Worm (Caenorhabditis elegans): ENCODE results near the gene mdh-1.

DNA sequence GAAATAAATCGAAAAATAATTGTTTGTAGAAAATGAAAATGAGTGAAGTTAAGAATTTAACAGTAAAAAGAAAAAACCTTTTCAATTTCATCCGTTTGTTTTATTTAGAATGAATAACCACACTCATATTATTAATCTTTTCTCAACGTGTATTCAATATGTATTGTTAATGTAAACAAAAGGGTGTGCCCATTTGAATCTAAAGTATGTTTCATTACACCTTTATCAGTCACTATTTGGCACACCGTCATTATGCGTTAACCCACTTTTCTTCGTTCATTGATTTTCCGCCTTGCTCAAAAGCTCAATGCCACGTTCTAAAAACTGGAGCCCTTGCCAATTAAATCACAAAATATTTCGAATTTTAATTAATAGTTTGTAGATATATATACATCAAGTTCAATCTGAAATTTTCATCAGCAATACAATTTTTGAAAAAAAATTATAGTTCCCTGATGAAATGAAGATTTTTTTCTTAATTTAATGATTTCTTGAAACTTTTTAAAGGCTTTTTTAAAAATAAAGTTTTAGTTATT, 49.6 kb upstream of the mdh-1 start, which contains the start of gene K04A8.1:
- TF ChIP-seq ztf-29 (GFP tag; IDR thresholded peaks at IDR 0.05) (no peak), T22C8.4 (GFP tag; IDR thresholded peaks at IDR 0.05) (no peak), tab-1 (GFP tag; IDR thresholded peaks at IDR 0.05) (no peak), cog-1 (tag; optimal IDR thresholded peaks at IDR 0.05) (no peak), klf-2 (GFP tag; conservative IDR thresholded peaks at IDR 0.05) (no peak), flt-1 (GFP tag; IDR thresholded peaks at IDR 0.05) (no peak), ztf-23 (GFP tag; IDR thresholded peaks at IDR 0.05) (no peak), ref-1 (GFP tag; conservative IDR thresholded peaks at IDR 0.05) (no peak)

All from whole organism, midembryonic.